Worm (Caenorhabditis elegans) whole organism, L2 larva: ENCODE data around the gene Y56A3A.31.

Source experiments
- C34F6.9 ChIP-seq: fragments of 150-350 bp; optimal IDR thresholded peaks from 2 replicates; lab custom pipeline; 2014; ENCODE audit warnings: missing biosample characterization, missing genetic modification characterization
- F13H6.1 ChIP-seq: sonication (generic microtip); optimal IDR thresholded peaks from 2 replicates; lab custom pipeline; 2016; ENCODE audit warnings: missing genetic modification characterization, missing compliant biosample characterization
- R02D3.7 ChIP-seq: fragments of 150-350 bp; optimal IDR thresholded peaks from 2 replicates; lab custom pipeline; 2014; ENCODE audit warnings: missing biosample characterization, missing genetic modification characterization
- ZK546.5 ChIP-seq: sonication (generic microtip); optimal IDR thresholded peaks from 2 replicates; lab custom pipeline; 2017; ENCODE audit warnings: missing biosample characterization, missing genetic modification characterization
- alr-1 ChIP-seq: fragments of 150-350 bp; optimal IDR thresholded peaks from 2 replicates; lab custom pipeline; 2014; ENCODE audit warnings: missing biosample characterization, missing genetic modification characterization
- aly-2 ChIP-seq: fragments of 150-350 bp; optimal IDR thresholded peaks from 2 replicates; lab custom pipeline; 2014; ENCODE audit warnings: missing biosample characterization, missing genetic modification characterization
- ceh-16 ChIP-seq: fragments of 150-350 bp; optimal IDR thresholded peaks from 2 replicates; lab custom pipeline; 2014; ENCODE audit warnings: missing biosample characterization, missing genetic modification characterization
- crh-2 ChIP-seq: sonication (generic microtip); optimal IDR thresholded peaks from 2 replicates; lab custom pipeline; 2017; ENCODE audit warnings: missing biosample characterization, missing genetic modification characterization
- dmd-4 ChIP-seq: sonication (generic microtip); optimal IDR thresholded peaks from 2 replicates; lab custom pipeline; 2017; ENCODE audit warnings: missing biosample characterization, missing genetic modification characterization
- elt-3 ChIP-seq: sonication (generic microtip); optimal IDR thresholded peaks from 2 replicates; lab custom pipeline; 2017; ENCODE audit warnings: missing biosample characterization, missing genetic modification characterization
- fos-1 ChIP-seq: fragments of 150-350 bp; optimal IDR thresholded peaks from 2 replicates; lab custom pipeline; 2014; ENCODE audit warnings: missing biosample characterization, missing genetic modification characterization
- lin-11 ChIP-seq: fragments of 150-350 bp; sonication (generic microtip); optimal IDR thresholded peaks from 2 replicates; lab custom pipeline; 2014; ENCODE audit warnings: missing biosample characterization, missing genetic modification characterization, inconsistent platforms, mixed read lengths
- lin-13 ChIP-seq: fragments of 150-350 bp; optimal IDR thresholded peaks from 2 replicates; lab custom pipeline; 2014; ENCODE audit warnings: missing biosample characterization, missing genetic modification reagents, missing genetic modification characterization
- lin-39 ChIP-seq: fragments of 150-350 bp; optimal IDR thresholded peaks from 2 replicates; lab custom pipeline; 2014; ENCODE audit warnings: missing biosample characterization, missing genetic modification reagents, missing genetic modification characterization
- mab-5 ChIP-seq: fragments of 150-350 bp; optimal IDR thresholded peaks from 2 replicates; lab custom pipeline; 2014; ENCODE audit warnings: missing biosample characterization, missing genetic modification characterization
- mdl-1 ChIP-seq, 2 experiments: fragments of 150-350 bp in 1 of 2; sonication (generic microtip) in 1 of 2; optimal IDR thresholded peaks; 2 replicates each; lab custom pipeline; 2017; ENCODE audit warnings: missing biosample characterization in 2 of 2, missing genetic modification characterization in 2 of 2
- nhr-10 ChIP-seq: sonication (generic microtip); optimal IDR thresholded peaks from 2 replicates; lab custom pipeline; 2017; ENCODE audit warnings: missing biosample characterization, missing genetic modification characterization
- nhr-11 ChIP-seq: fragments of 150-350 bp; optimal IDR thresholded peaks from 2 replicates; lab custom pipeline; 2014; ENCODE audit warnings: missing biosample characterization, missing genetic modification characterization
- nhr-12 ChIP-seq: fragments of 150-350 bp; optimal IDR thresholded peaks from 2 replicates; lab custom pipeline; 2014; ENCODE audit warnings: missing biosample characterization, missing genetic modification characterization
- nhr-129 ChIP-seq: fragments of 150-350 bp; optimal IDR thresholded peaks from 2 replicates; lab custom pipeline; 2014; ENCODE audit warnings: missing biosample characterization, missing genetic modification characterization
- nhr-21 ChIP-seq: fragments of 150-350 bp; optimal IDR thresholded peaks from 2 replicates; lab custom pipeline; 2014; ENCODE audit warnings: missing biosample characterization, missing genetic modification characterization
- nhr-23 ChIP-seq: fragments of 150-350 bp; optimal IDR thresholded peaks from 2 replicates; lab custom pipeline; 2014; ENCODE audit warnings: missing biosample characterization, missing genetic modification reagents, missing genetic modification characterization
- nhr-237 ChIP-seq: fragments of 150-350 bp; optimal IDR thresholded peaks from 2 replicates; lab custom pipeline; 2014; ENCODE audit warnings: missing biosample characterization, missing genetic modification characterization
- nhr-25 ChIP-seq: fragments of 150-350 bp; sonication (generic microtip); optimal IDR thresholded peaks from 3 replicates; lab custom pipeline; 2014; ENCODE audit warnings: missing biosample characterization, missing genetic modification characterization
- nhr-6 ChIP-seq: fragments of 150-350 bp; optimal IDR thresholded peaks from 2 replicates; lab custom pipeline; 2014; ENCODE audit warnings: missing biosample characterization, missing genetic modification characterization
- nhr-77 ChIP-seq: fragments of 150-350 bp; optimal IDR thresholded peaks from 2 replicates; lab custom pipeline; 2014; ENCODE audit warnings: missing biosample characterization, missing genetic modification characterization
- peb-1 ChIP-seq: fragments of 150-350 bp; optimal IDR thresholded peaks from 2 replicates; lab custom pipeline; 2014; ENCODE audit warnings: missing biosample characterization, missing genetic modification characterization
- sem-4 ChIP-seq: fragments of 150-350 bp; optimal IDR thresholded peaks from 2 replicates; lab custom pipeline; 2014; ENCODE audit warnings: missing biosample characterization, missing genetic modification reagents, missing genetic modification characterization
- sma-3 ChIP-seq: sonication (generic microtip); optimal IDR thresholded peaks from 2 replicates; lab custom pipeline; 2016; ENCODE audit warnings: missing genetic modification reagents, missing genetic modification characterization, missing compliant biosample characterization
- sma-9 ChIP-seq, 2 experiments: fragments of 150-350 bp in 1 of 2; sonication (generic microtip) in 1 of 2; optimal IDR thresholded peaks; 2 replicates each; lab custom pipeline; 2014 to 2016; ENCODE audit warnings: missing genetic modification characterization in 2 of 2, mild to moderate bottlenecking in 1 of 2, missing biosample characterization in 1 of 2, missing compliant biosample characterization in 1 of 2, missing genetic modification reagents in 1 of 2, moderate library complexity in 1 of 2
- snpc-4 ChIP-seq: fragments of 150-350 bp; optimal IDR thresholded peaks from 2 replicates; lab custom pipeline; 2014; ENCODE audit warnings: missing biosample characterization, missing genetic modification characterization
- unc-39 ChIP-seq: fragments of 150-350 bp; optimal IDR thresholded peaks from 2 replicates; lab custom pipeline; 2014; ENCODE audit warnings: missing biosample characterization, missing genetic modification characterization
- unc-55 ChIP-seq: fragments of 150-350 bp; sonication (generic microtip); optimal IDR thresholded peaks from 3 replicates; lab custom pipeline; 2014; ENCODE audit warnings: missing biosample characterization, missing genetic modification reagents, missing genetic modification characterization
- unc-62 ChIP-seq: fragments of 150-350 bp; optimal IDR thresholded peaks from 2 replicates; lab custom pipeline; 2014; ENCODE audit warnings: missing biosample characterization, missing genetic modification reagents, missing genetic modification characterization
- ztf-1 ChIP-seq: fragments of 200-800 bp; sonication (Bioruptor generic); conservative IDR thresholded peaks from 2 replicates; pipeline ENCODE4 v1.3.6; 2022; ENCODE audit warnings: missing genetic modification characterization, missing compliant biosample characterization
- ztf-11 ChIP-seq: sonication (generic microtip); optimal IDR thresholded peaks from 2 replicates; lab custom pipeline; 2017; ENCODE audit warnings: missing biosample characterization, missing genetic modification characterization
- ztf-4 ChIP-seq: fragments of 150-350 bp; optimal IDR thresholded peaks from 2 replicates; lab custom pipeline; 2014; ENCODE audit warnings: missing biosample characterization, missing genetic modification characterization

The Y56A3A.31 gene

DNA sequence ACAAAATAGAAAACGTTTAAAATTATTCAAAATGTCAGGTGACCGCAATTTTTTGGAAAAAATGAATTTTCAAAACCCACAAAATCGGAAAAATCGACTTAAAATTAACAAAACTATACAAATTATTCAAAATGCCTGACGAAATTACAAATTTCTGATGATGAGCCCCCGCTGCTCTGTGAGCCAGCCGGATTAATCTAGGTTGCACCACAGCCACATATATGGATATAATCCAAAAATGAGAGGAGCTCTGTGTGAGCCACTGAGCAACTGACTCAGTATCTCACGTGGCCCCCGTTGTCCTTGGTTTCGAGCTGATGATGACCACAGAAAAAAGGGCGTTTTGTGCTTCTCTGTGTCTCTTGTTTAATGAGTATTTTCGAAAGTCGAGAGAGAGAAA is 10.8 kb downstream of the Y56A3A.31 start:
- TF ChIP-seq ztf-4 (tag; lab: Kevin White, UChicago) (no peak), nhr-10 (tag; lab: Kevin White, UChicago) (no peak), ZK546.5 (tag; lab: Kevin White, UChicago) (no peak), ztf-11 (no peak), nhr-25 (no peak), nhr-129 (tag; lab: Kevin White, UChicago) (no peak), sma-3 (GFP tag; lab: Kevin White, UChicago) (no peak), nhr-21 (no peak), nhr-237 (no peak), mab-5 (tag; lab: Kevin White, UChicago) (no peak), lin-39 (no peak), crh-2 (no peak), nhr-11 (tag; lab: Kevin White, UChicago) (no peak), snpc-4 (tag; lab: Kevin White, UChicago) (no peak), elt-3 (tag; lab: Kevin White, UChicago) (no peak), F13H6.1 (tag; lab: Kevin White, UChicago) (no peak), nhr-77 (tag; lab: Kevin White, UChicago) (no peak)

- TF ChIP-seq unc-62 (GFP tag; lab: Kevin White, UChicago) (no peak), mdl-1 (tag; optimal IDR thresholded peaks at IDR 0.05; lab: Kevin White, UChicago) (peak in 1 of 2 experiments; percentile 50), nhr-6 (no peak), unc-55 (GFP tag; lab: Kevin White, UChicago) (peak; percentile 2), F13H6.1 (tag; lab: Kevin White, UChicago) (no peak), nhr-23 (tag; lab: Kevin White, UChicago) (no peak), unc-39 (no peak), lin-13 (no peak), elt-3 (tag; lab: Kevin White, UChicago) (no peak), lin-11 (no peak), sma-3 (GFP tag; lab: Kevin White, UChicago) (peak; percentile 8), nhr-21 (peak; percentile 21), R02D3.7 (tag; lab: Kevin White, UChicago) (no peak), sem-4 (no peak), nhr-10 (tag; lab: Kevin White, UChicago) (no peak), C34F6.9 (tag; lab: Kevin White, UChicago) (peak; percentile 27), alr-1 (tag; lab: Kevin White, UChicago) (no peak), lin-39 (no peak), ZK546.5 (tag; lab: Kevin White, UChicago) (no peak), nhr-77 (tag; lab: Kevin White, UChicago) (no peak), nhr-12 (tag; lab: Kevin White, UChicago) (no peak), crh-2 (peak; percentile 7), ztf-11 (no peak), snpc-4 (tag; lab: Kevin White, UChicago) (no peak), dmd-4 (tag; lab: Kevin White, UChicago) (no peak)
These were observed 15.5 kb downstream of the Y56A3A.31 start, which contains the start of gene wah-1 for ce11 chrIII:11989823-11990222. Gene wah-1 (plus strand): TSS chrIII:11990167.

ce11 chrIII:11991654-11992292 is 17.5 kb downstream of the Y56A3A.31 start:
- TF ChIP-seq C34F6.9 (tag; lab: Kevin White, UChicago) (no peak), fos-1 (no peak), ceh-16 (no peak), elt-3 (tag; lab: Kevin White, UChicago) (no peak), nhr-21 (no peak), aly-2 (tag; lab: Kevin White, UChicago) (no peak), peb-1 (tag; lab: Kevin White, UChicago) (no peak), nhr-10 (tag; lab: Kevin White, UChicago) (no peak), sma-9 (GFP tag; optimal IDR thresholded peaks at IDR 0.05; lab: Kevin White, UChicago) (no peak), sma-9 (tag; optimal IDR thresholded peaks at IDR 0.05; lab: Kevin White, UChicago) (no peak), dmd-4 (tag; lab: Kevin White, UChicago) (no peak), unc-55 (GFP tag; lab: Kevin White, UChicago) (no peak), lin-39 (no peak), ztf-11 (no peak)
- TF ChIP-seq, all 48 proteins: peak for 0

DNA sequence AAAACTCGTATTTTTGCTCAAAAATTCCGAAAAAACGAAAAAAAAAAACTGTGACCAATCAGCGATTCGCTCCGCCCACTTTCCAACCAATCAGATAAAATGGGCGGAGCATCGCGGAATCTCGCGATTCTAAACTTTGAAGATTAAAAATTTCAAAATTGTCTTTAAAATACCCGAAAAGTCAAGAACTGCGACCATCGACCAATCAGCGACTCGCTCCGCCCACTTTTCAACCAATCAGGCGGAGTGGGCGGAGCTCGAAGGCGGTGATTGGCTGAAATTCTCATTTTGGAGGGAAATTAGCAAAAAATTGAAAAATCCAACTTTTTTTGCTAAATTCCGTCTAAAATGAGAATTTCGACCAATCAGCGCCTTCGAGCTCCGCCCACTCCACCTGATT is 21.5 kb downstream of the Y56A3A.31 start:
- TF ChIP-seq sem-4 = no peak
- no peak for TF ChIP-seq ztf-1 (GFP tag; lab: Robert Waterston, UW)
- no peak for TF ChIP-seq nhr-12 (tag; lab: Kevin White, UChicago)
